Fruit fly (Drosophila melanogaster): Measurements from ENCODE around the gene tal-1A.
A peak's percentile ranks its signal among the peaks of the same experiment; 100 is the strongest.

- no peak for TF ChIP-seq GATAe (GFP tag; conservative IDR thresholded peaks at IDR 0.05)
- no peak for TF ChIP-seq cad (GFP tag; optimal IDR thresholded peaks at IDR 0.05)
- TF ChIP-seq NFAT (GFP tag; IDR thresholded peaks at IDR 0.05): no peak
- TF ChIP-seq kni (GFP tag; optimal IDR thresholded peaks at IDR 0.05): no peak
- TF ChIP-seq vnd (GFP tag; IDR thresholded peaks at IDR 0.05; ENCODE audit: partially characterized antibody): no peak
- TF ChIP-seq grn (GFP tag; optimal IDR thresholded peaks at IDR 0.05): no peak
- TF ChIP-seq CG1602 (GFP tag; optimal IDR thresholded peaks at IDR 0.05): peak; percentile 72
- peak; percentile 54 for TF ChIP-seq odd (GFP tag; optimal IDR thresholded peaks at IDR 0.05)
- TF ChIP-seq knrl (GFP tag; IDR thresholded peaks at IDR 0.05; ENCODE audit: partially characterized antibody): no peak
- TF ChIP-seq CG4617 (GFP tag; optimal IDR thresholded peaks at IDR 0.05; ENCODE audit: borderline replicate concordance): peak; percentile 6
Measured at dm6 chr3R:13793979-13794665, 18.8 kb upstream of the tal-1A start.

All from whole organism, embryonic.